Worm (Caenorhabditis elegans): ENCODE data around the gene lyst-1.

DNA sequence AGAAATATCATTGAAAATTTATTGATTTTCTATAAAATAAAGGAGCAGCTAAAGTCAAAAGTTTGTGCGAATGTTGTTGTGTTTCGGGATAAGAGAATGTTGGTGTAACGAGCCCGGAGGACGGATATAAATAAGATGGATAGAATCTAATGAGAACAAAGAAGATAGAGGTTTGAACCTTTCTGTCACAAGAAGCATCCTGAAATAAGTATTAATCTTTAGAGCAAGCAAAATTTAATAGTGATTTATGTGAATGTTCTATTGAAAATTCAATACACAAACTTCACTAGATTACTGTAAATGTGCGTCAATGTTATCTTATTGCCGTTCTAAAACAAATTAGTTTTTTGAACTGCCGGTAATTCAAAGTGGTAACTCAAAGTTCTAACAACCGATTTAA is 37.2 kb downstream of the lyst-1 start, which contains the start of gene W03G11.3:
- TF ChIP-seq flt-1 (GFP tag; IDR thresholded peaks at IDR 0.05), result no peak
- TF ChIP-seq klf-2 (GFP tag; conservative IDR thresholded peaks at IDR 0.05), result no peak
- TF ChIP-seq ztf-29 (GFP tag; IDR thresholded peaks at IDR 0.05), result no peak

Data from whole organism, midembryonic.